Worm (Caenorhabditis elegans) whole organism, midembryonic: ENCODE data around the gene C17C3.5.

Experiments used
- T22C8.4 ChIP-seq: fragments of 200-800 bp; sonication (Bioruptor generic); IDR thresholded peaks from 2 replicates; pipeline ENCODE4 v1.3.6; 2022; ENCODE audit warnings: missing genetic modification characterization, missing compliant biosample characterization
- flt-1 ChIP-seq: fragments of 200-800 bp; sonication (Bioruptor generic); IDR thresholded peaks from 2 replicates; pipeline ENCODE4 v1.3.6; 2022; ENCODE audit warnings: missing genetic modification characterization, missing compliant biosample characterization
- klf-2 ChIP-seq: fragments of 200-800 bp; sonication (Bioruptor generic); conservative IDR thresholded peaks from 2 replicates; pipeline ENCODE4 v1.3.6; 2022; ENCODE audit warnings: missing genetic modification reagents, missing genetic modification characterization, missing compliant biosample characterization
- med-1 ChIP-seq: sonication (generic microtip); optimal IDR thresholded peaks from 2 replicates; lab custom pipeline; 2017; ENCODE audit warnings: missing genetic modification characterization, mild to moderate bottlenecking, missing compliant biosample characterization, antibody characterized with exemption, missing genetic modification reagents; ENCODE audit not compliant: insufficient read depth
- tab-1 ChIP-seq: fragments of 200-800 bp; sonication (Bioruptor generic); IDR thresholded peaks from 2 replicates; pipeline ENCODE4 v1.3.6; 2022; ENCODE audit warnings: missing genetic modification characterization, missing compliant biosample characterization
- ztf-23 ChIP-seq: fragments of 200-800 bp; sonication (Bioruptor generic); IDR thresholded peaks from 2 replicates; pipeline ENCODE4 v1.3.6; 2022; ENCODE audit warnings: missing genetic modification reagents, missing genetic modification characterization, missing compliant biosample characterization
- ztf-29 ChIP-seq: fragments of 200-800 bp; sonication (Bioruptor generic); IDR thresholded peaks from 2 replicates; pipeline ENCODE4 v1.3.6; 2022; ENCODE audit warnings: missing genetic modification reagents, missing genetic modification characterization, missing compliant biosample characterization

DNA sequence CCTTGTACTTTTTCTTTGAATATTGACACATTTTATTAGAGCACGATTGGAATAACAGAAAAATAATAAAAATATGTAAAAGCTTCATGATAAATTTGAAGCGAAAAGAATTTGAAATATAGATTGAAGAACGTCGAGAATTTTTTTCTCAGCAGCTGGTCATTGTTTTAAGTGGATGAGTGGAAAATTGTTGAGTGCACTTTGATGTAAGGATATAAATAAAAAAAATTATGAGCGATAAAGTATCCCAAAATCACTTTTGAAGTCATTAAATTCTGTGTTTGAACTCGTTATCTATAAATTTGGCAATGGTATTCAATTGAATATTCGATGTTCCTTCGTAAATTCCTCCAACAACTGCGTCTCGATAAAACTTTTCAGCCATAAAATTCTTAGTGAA, 6.9 kb upstream of the C17C3.5 start, which contains the start of gene ins-13:
- no peak for TF ChIP-seq med-1 (GFP tag; lab: Kevin White, UChicago)
- no peak for TF ChIP-seq klf-2
- TF ChIP-seq T22C8.4 (GFP tag; lab: Robert Waterston, UW) = no peak
- TF ChIP-seq flt-1 (GFP tag; lab: Robert Waterston, UW) = no peak
- TF ChIP-seq tab-1 (GFP tag; lab: Robert Waterston, UW) = no peak
- no peak for TF ChIP-seq ztf-23
- no peak for TF ChIP-seq ztf-29 (GFP tag; lab: Robert Waterston, UW)
